Worm (Caenorhabditis elegans): ENCODE data around the gene snpc-1.3.
"Not testable (repeated sequence)": the region's sequence is repeated elsewhere in the genome, so short reads cannot be mapped to it uniquely, and the experiment has no call there.

Gene snpc-1.3

ce11 chrV:5482315-5482714, 43.3 kb upstream of the snpc-1.3 start, which contains the start of gene srg-66:
Gene srg-66 (minus strand): TSS chrV:5482415.
- TF ChIP-seq ceh-82 (tag; optimal IDR thresholded peaks at IDR 0.05) (no peak), ceh-8 (GFP tag; optimal IDR thresholded peaks at IDR 0.05) (peak; percentile 66)

ce11 chrV:5477719-5478118, 38.8 kb upstream of the snpc-1.3 start:
- no peak for TF ChIP-seq sup-37 (GFP tag; optimal IDR thresholded peaks at IDR 0.05)
- TF ChIP-seq lin-35 (GFP tag; optimal IDR thresholded peaks at IDR 0.05), result peak in 1 of 2 experiments; percentile 52
- peak in 2 of 3 experiments; percentile 43 to 50 for TF ChIP-seq dpl-1 (GFP tag; optimal IDR thresholded peaks at IDR 0.05)
- TF ChIP-seq efl-1 (optimal IDR thresholded peaks at IDR 0.05), result peak in 1 of 2 experiments; percentile 52
- peak; percentile 59 to 95 for TF ChIP-seq efl-1 (GFP tag; optimal IDR thresholded peaks at IDR 0.05 in 1 of 2)

- TF ChIP-seq isw-1 (GFP tag; IDR thresholded peaks at IDR 0.05); nhr-76 (tag; optimal IDR thresholded peaks at IDR 0.05); pax-3 (tag; optimal IDR thresholded peaks at IDR 0.05): not testable (repeated sequence)
Measured at ce11 chrV:5470930-5471329, 32.0 kb upstream of the snpc-1.3 start, which contains the start of gene ZC317.7. Gene ZC317.7 (minus strand): TSS chrV:5471030.

- not testable (repeated sequence) for TF ChIP-seq nhr-90 (tag; optimal IDR thresholded peaks at IDR 0.05; ENCODE audit: poor library complexity); hpl-2 (GFP tag; optimal IDR thresholded peaks at IDR 0.05); sup-37 (GFP tag; optimal IDR thresholded peaks at IDR 0.05)
Measured at ce11 chrV:5468489-5468888, 29.5 kb upstream of the snpc-1.3 start, which contains the start of gene ZC317.6. Gene ZC317.6 (minus strand): TSS chrV:5468589.

ce11 chrV:5465335-5465734, 26.4 kb upstream of the snpc-1.3 start, which contains the start of gene srg-68:
Gene srg-68 (minus strand): TSS chrV:5465435.
- no peak for TF ChIP-seq hlh-17 (GFP tag; optimal IDR thresholded peaks at IDR 0.05; ENCODE audit: borderline replicate concordance)
- TF ChIP-seq ces-1 (GFP tag; optimal IDR thresholded peaks at IDR 0.05), result no peak
- TF ChIP-seq unc-98 (GFP tag; IDR thresholded peaks at IDR 0.05), result no peak
- TF ChIP-seq zag-1 (tag; optimal IDR thresholded peaks at IDR 0.05), result no peak
- no peak for TF ChIP-seq nhr-11 (tag; optimal IDR thresholded peaks at IDR 0.05)
- TF ChIP-seq lin-39 (tag; optimal IDR thresholded peaks at IDR 0.05), result no peak
- no peak for TF ChIP-seq unc-62 (GFP tag; optimal IDR thresholded peaks at IDR 0.05)
- TF ChIP-seq ceh-88 (GFP tag; IDR thresholded peaks at IDR 0.05), result no peak
- no peak for TF ChIP-seq lin-14 (GFP tag; optimal IDR thresholded peaks at IDR 0.05)
- TF ChIP-seq mab-9 (GFP tag; IDR thresholded peaks at IDR 0.05), result no peak
- TF ChIP-seq nhr-237 (tag; optimal IDR thresholded peaks at IDR 0.05), result no peak
- no peak for TF ChIP-seq nhr-76 (tag; optimal IDR thresholded peaks at IDR 0.05)
- no peak for TF ChIP-seq nhr-19 (GFP tag; conservative IDR thresholded peaks at IDR 0.05)
- no peak for TF ChIP-seq unc-30 (tag; optimal IDR thresholded peaks at IDR 0.05)
- no peak for TF ChIP-seq Y116A8C.19 (tag; optimal IDR thresholded peaks at IDR 0.05; ENCODE audit: borderline replicate concordance)
- no peak for TF ChIP-seq fos-1 (tag; optimal IDR thresholded peaks at IDR 0.05)
- no peak for TF ChIP-seq pag-3 (tag; optimal IDR thresholded peaks at IDR 0.05; ENCODE audit: borderline replicate concordance, insufficient read depth)
- no peak for TF ChIP-seq fkh-4 (tag; optimal IDR thresholded peaks at IDR 0.05; ENCODE audit: borderline replicate concordance)
- TF ChIP-seq fkh-10 (GFP tag; optimal IDR thresholded peaks at IDR 0.05), result no peak
- no peak for TF ChIP-seq zip-4 (GFP tag; optimal IDR thresholded peaks at IDR 0.05)

- TF ChIP-seq efl-1 (optimal IDR thresholded peaks at IDR 0.05) (no peak), efl-1 (GFP tag; optimal IDR thresholded peaks at IDR 0.05 in 1 of 2) (peak in 1 of 2 experiments; percentile 26), aly-2 (tag; optimal IDR thresholded peaks at IDR 0.05) (no peak)
Measured at ce11 chrV:5462894-5463293, 23.9 kb upstream of the snpc-1.3 start, which contains the start of gene srg-67. Gene srg-67 (minus strand): TSS chrV:5462994.
